Worm (Caenorhabditis elegans): Measurements from ENCODE around the gene C17C3.5.

ce11 chrII:5587794-5588193 is 36.2 kb downstream of the C17C3.5 start:
- TF ChIP-seq nhr-237 (tag; optimal IDR thresholded peaks at IDR 0.05) (no peak), lin-39 (tag; optimal IDR thresholded peaks at IDR 0.05) (no peak), unc-62 (GFP tag; optimal IDR thresholded peaks at IDR 0.05) (no peak), lin-13 (GFP tag; optimal IDR thresholded peaks at IDR 0.05) (no peak), ces-1 (GFP tag; optimal IDR thresholded peaks at IDR 0.05) (no peak), skn-1 (tag; optimal IDR thresholded peaks at IDR 0.05) (no peak), nhr-28 (tag; optimal IDR thresholded peaks at IDR 0.05) (no peak), lin-15B (tag; optimal IDR thresholded peaks at IDR 0.05) (no peak)

Data from whole organism, L1 larva.